Worm (Caenorhabditis elegans): ENCODE measurements around the gene nspg-14.

nspg-14 gene

DNA sequence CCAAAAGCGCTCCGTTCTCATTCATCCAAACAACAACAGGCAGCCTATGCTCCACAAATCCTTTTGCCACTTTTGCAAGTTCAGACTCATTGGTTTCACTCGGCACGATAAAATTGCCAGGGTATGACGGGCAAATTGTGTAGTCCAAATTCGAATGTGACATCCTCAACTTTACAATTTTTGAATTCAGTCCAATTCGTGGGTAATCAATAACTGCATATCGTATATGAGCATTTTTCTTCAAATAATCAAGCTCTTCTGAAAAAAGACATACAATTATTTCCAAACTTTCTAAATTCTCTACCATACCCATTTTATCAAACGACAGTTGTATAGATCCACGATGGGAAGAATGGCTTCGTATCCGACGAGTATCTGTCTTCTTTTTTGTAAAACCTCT lies 14.6 kb upstream of the nspg-14 start:
- TF ChIP-seq daf-19 (GFP tag; conservative IDR thresholded peaks at IDR 0.05): no peak
- TF ChIP-seq aha-1 (tag): peak; percentile 61
- TF ChIP-seq duxl-1 (tag; optimal IDR thresholded peaks at IDR 0.05; ENCODE audit: poor library complexity): no peak
- no peak for TF ChIP-seq fkh-10 (GFP tag; optimal IDR thresholded peaks at IDR 0.05)
- TF ChIP-seq zfp-2 (tag; optimal IDR thresholded peaks at IDR 0.05): no peak
- no peak for TF ChIP-seq D1046.2 (GFP tag; IDR thresholded peaks at IDR 0.05)
- TF ChIP-seq nhr-6 (tag; optimal IDR thresholded peaks at IDR 0.05): no peak
- no peak for TF ChIP-seq nhr-77 (tag; optimal IDR thresholded peaks at IDR 0.05)
- TF ChIP-seq skn-1 (tag; optimal IDR thresholded peaks at IDR 0.05): no peak
- TF ChIP-seq ztf-11 (tag; optimal IDR thresholded peaks at IDR 0.05): no peak
- TF ChIP-seq lin-1 (GFP tag; IDR thresholded peaks at IDR 0.05): no peak
- TF ChIP-seq unc-62 (GFP tag; optimal IDR thresholded peaks at IDR 0.05 in 1 of 2): peak in 1 of 2 experiments; percentile 57
- no peak for TF ChIP-seq unc-62 (tag; optimal IDR thresholded peaks at IDR 0.05)

DNA sequence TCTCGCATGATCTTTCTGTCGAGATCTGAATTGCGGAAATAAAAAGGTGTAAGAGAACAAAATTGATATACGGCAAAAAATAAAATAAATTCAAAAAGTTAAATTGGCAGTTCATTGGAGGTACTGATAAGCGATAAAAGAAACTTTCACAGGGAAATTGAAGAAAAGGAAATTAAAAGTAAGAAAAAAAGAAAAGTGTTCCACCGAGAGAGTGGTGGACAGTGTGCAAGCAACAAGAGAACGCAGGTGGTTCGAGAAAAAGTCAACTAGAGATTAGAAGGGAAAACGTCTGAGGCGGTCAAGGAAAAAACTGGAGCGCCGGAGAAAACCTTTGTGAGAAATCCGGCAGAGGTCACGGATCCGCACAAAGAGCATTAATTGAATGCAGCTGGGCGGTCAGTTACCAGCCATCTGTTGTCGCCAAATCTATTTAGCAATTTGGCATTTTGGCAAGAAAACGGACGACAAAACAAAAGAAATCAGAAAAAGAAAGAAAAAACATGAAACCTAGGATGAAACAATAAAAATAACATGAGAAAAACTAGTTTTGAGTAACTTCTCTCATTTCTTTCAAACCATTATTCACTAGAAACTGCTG lies 9.4 kb upstream of the nspg-14 start, which contains the start of gene mtm-5:
TSS of gene mtm-5 (minus strand) at position 27 of the 598 bp plus-strand sequence.
- no peak for TF ChIP-seq ceh-62 (tag; optimal IDR thresholded peaks at IDR 0.05)
- TF ChIP-seq ceh-44 (GFP tag; IDR thresholded peaks at IDR 0.05): no peak
- no peak for TF ChIP-seq lin-38 (GFP tag; IDR thresholded peaks at IDR 0.05)
- TF ChIP-seq aly-2 (tag; optimal IDR thresholded peaks at IDR 0.05): no peak
- TF ChIP-seq zfp-3 (GFP tag; conservative IDR thresholded peaks at IDR 0.05): no peak
- no peak for TF ChIP-seq unc-130 (GFP tag; optimal IDR thresholded peaks at IDR 0.05)
- TF ChIP-seq ceh-28 (tag; optimal IDR thresholded peaks at IDR 0.05): no peak
- no peak for TF ChIP-seq Y105C5A.15 (GFP tag; IDR thresholded peaks at IDR 0.05)
- no peak for TF ChIP-seq nhr-48 (tag; optimal IDR thresholded peaks at IDR 0.05)
- peak; percentile 57 for TF ChIP-seq dve-1 (tag; optimal IDR thresholded peaks at IDR 0.05; ENCODE audit: insufficient read depth)
- TF ChIP-seq R02D3.7 (tag; optimal IDR thresholded peaks at IDR 0.05): no peak
- no peak for TF ChIP-seq spr-3 (GFP tag; optimal IDR thresholded peaks at IDR 0.05)
- TF ChIP-seq daf-8 (GFP tag; IDR thresholded peaks at IDR 0.05): no peak
- TF ChIP-seq dmd-6 (GFP tag; IDR thresholded peaks at IDR 0.05): peak; percentile 65; the same call in 1 of the 2 replicates
- no peak for TF ChIP-seq cey-2 (tag; optimal IDR thresholded peaks at IDR 0.05; ENCODE audit: borderline replicate concordance, insufficient read depth)
- TF ChIP-seq Y48G9A.11 (GFP tag; IDR thresholded peaks at IDR 0.05): no peak
- no peak for TF ChIP-seq mdl-1 (tag; optimal IDR thresholded peaks at IDR 0.05)
- TF ChIP-seq nhr-77 (tag; optimal IDR thresholded peaks at IDR 0.05): no peak
- TF ChIP-seq ces-1 (GFP tag; optimal IDR thresholded peaks at IDR 0.05): no peak
- no peak for TF ChIP-seq madf-9 (GFP tag; conservative IDR thresholded peaks at IDR 0.05)
- TF ChIP-seq vab-7 (GFP tag; IDR thresholded peaks at IDR 0.05): no peak
- TF ChIP-seq lsy-2 (tag; optimal IDR thresholded peaks at IDR 0.05): no peak
- no peak for TF ChIP-seq fkh-10 (GFP tag; optimal IDR thresholded peaks at IDR 0.05)
- TF ChIP-seq nhr-111 (GFP tag; optimal IDR thresholded peaks at IDR 0.05): no peak
- TF ChIP-seq nhr-42 (GFP tag; IDR thresholded peaks at IDR 0.05): no peak
- no peak for TF ChIP-seq arid-1 (GFP tag; conservative IDR thresholded peaks at IDR 0.05)
- TF ChIP-seq nhr-11 (tag; optimal IDR thresholded peaks at IDR 0.05): no peak
- TF ChIP-seq dmd-8 (GFP tag; IDR thresholded peaks at IDR 0.05): no peak
- TF ChIP-seq ceh-20 (GFP tag; IDR thresholded peaks at IDR 0.05): no peak
- no peak for TF ChIP-seq unc-62 (GFP tag; optimal IDR thresholded peaks at IDR 0.05 in 1 of 2)
- no peak for TF ChIP-seq unc-62 (tag; optimal IDR thresholded peaks at IDR 0.05)
- no peak for TF ChIP-seq attf-4 (tag; optimal IDR thresholded peaks at IDR 0.05)
- no peak for TF ChIP-seq pha-4 (GFP tag; IDR thresholded peaks at IDR 0.05)
- no peak for TF ChIP-seq pha-4 (tag; optimal IDR thresholded peaks at IDR 0.05)
- TF ChIP-seq mxl-2 (GFP tag; conservative IDR thresholded peaks at IDR 0.05): no peak
- TF ChIP-seq egl-27 (tag; optimal IDR thresholded peaks at IDR 0.05): no peak
- no peak for TF ChIP-seq daf-12 (tag; optimal IDR thresholded peaks at IDR 0.05)
- no peak for TF ChIP-seq hif-1 (tag; optimal IDR thresholded peaks at IDR 0.05)
- TF ChIP-seq pqm-1 (tag; optimal IDR thresholded peaks at IDR 0.05): peak; percentile 68
- no peak for TF ChIP-seq egl-43 (GFP tag; IDR thresholded peaks at IDR 0.05)
- no peak for TF ChIP-seq tag-97 (GFP tag; IDR thresholded peaks at IDR 0.05)
- peak; percentile 14; the same call in 1 of the 2 replicates for TF ChIP-seq lin-1 (GFP tag; IDR thresholded peaks at IDR 0.05)
